Fruit fly (Drosophila melanogaster) Kc167 (cell line): Measurements from ENCODE around the gene comm.

Experiments used
- h ChIP-seq: fragments of >200 bp; optimal IDR thresholded peaks from 3 replicates; lab custom pipeline; 2018; ENCODE audit warnings: missing external identifiers
- insv ChIP-seq: fragments of >200 bp; optimal IDR thresholded peaks from 3 replicates; lab custom pipeline; 2018; ENCODE audit warnings: missing external identifiers

DNA sequence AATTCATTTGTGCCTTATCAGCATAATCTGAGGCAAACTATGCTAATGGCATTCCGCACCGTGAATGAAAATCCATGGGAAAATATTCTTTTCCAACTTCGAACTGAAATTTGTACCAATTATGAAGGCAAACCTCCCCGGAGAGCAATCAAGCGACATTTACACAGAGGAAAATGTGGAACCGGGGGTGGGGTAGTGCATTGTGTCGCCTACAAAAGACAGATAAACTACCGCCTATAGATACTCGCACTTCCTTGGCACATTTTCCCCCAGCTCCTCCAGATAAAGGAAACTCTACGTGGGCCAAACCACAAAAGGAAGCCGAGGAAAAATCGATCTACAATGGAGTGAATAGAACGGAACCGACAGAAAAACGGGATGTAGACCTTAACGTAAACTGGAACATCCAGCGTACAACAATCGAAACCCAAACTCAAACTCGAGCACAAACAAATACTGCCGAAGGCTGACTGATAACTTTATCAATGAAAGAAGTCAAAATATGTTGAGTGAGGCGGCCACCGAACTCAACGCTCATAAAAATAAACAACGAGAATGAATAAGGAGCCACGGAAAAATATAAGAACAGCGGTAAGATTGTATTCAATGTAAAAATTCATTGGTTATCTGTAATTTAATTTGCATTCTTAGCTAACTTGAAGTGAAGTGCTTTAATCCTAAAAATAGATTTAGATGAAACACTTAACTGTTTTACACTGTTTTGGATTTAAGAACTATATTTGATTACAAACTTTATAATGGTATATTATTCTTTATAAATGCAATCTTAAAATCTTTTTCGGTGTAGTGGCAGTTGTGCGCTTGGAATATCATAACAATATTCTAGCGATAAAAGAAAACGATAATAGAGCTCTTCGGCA, 37.3 kb downstream of the comm start:
- TF ChIP-seq insv (no peak), h (lab: Kevin White, UChicago) (no peak)
